Fruit fly (Drosophila melanogaster): ENCODE data around the gene Mp.
A peak's percentile ranks its signal among the peaks of the same experiment; 100 is the strongest.

Gene Mp

dm6 chr3L:7090764-7091163 lies 92.1 kb downstream of the Mp start (continued):
- peak; percentile 88 for TF ChIP-seq dmrt99B (tag; optimal IDR thresholded peaks at IDR 0.05)
- TF ChIP-seq az2 (GFP tag; optimal IDR thresholded peaks at IDR 0.05): peak; percentile 44
- peak; percentile 43; the same call in 1 of the 3 replicates for TF ChIP-seq C15 (GFP tag; IDR thresholded peaks at IDR 0.05)
- TF ChIP-seq vnd (GFP tag; IDR thresholded peaks at IDR 0.05; ENCODE audit: partially characterized antibody): no peak
- no peak for TF ChIP-seq GATAe (GFP tag; conservative IDR thresholded peaks at IDR 0.05)
- TF ChIP-seq dysf (GFP tag; IDR thresholded peaks at IDR 0.05): peak; percentile 86
- no peak for TF ChIP-seq cas (GFP tag; IDR thresholded peaks at IDR 0.05)
- no peak for TF ChIP-seq gt (GFP tag; IDR thresholded peaks at IDR 0.05)
- TF ChIP-seq CG31441 (GFP tag; IDR thresholded peaks at IDR 0.05): peak; percentile 81
- no peak for TF ChIP-seq lov (optimal IDR thresholded peaks at IDR 0.05)
- TF ChIP-seq lov (GFP tag; IDR thresholded peaks at IDR 0.05): 0 out of 3 replicates have a peak, but pooled peaks have one; percentile 29
- TF ChIP-seq CHES-1-like (GFP tag; optimal IDR thresholded peaks at IDR 0.05): no peak
- TF ChIP-seq CG6683 (GFP tag; optimal IDR thresholded peaks at IDR 0.05): peak; percentile 24
- peak; percentile 9 for TF ChIP-seq CG31365 (tag; optimal IDR thresholded peaks at IDR 0.05)
- TF ChIP-seq CG10147 (GFP tag; optimal IDR thresholded peaks at IDR 0.05): peak; percentile 62
- peak; percentile 57 for TF ChIP-seq esg (GFP tag; conservative IDR thresholded peaks at IDR 0.05)
- no peak for TF ChIP-seq Trl (optimal IDR thresholded peaks at IDR 0.05)
- TF ChIP-seq Trl (GFP tag; optimal IDR thresholded peaks at IDR 0.05): peak; percentile 50
- no peak for TF ChIP-seq insv (GFP tag; optimal IDR thresholded peaks at IDR 0.05)
- TF ChIP-seq Sry-δ (GFP tag; optimal IDR thresholded peaks at IDR 0.05): peak; percentile 19
- no peak for TF ChIP-seq bbx (GFP tag; IDR thresholded peaks at IDR 0.05; ENCODE audit: partially characterized antibody)
- peak; percentile 67 for TF ChIP-seq CG7372 (GFP tag; IDR thresholded peaks at IDR 0.05)
- peak; percentile 24 for TF ChIP-seq Deaf1 (tag; optimal IDR thresholded peaks at IDR 0.05)
- TF ChIP-seq lmd (GFP tag; IDR thresholded peaks at IDR 0.05): peak; percentile 78
- no peak for TF ChIP-seq pita (GFP tag; optimal IDR thresholded peaks at IDR 0.05)
- peak; percentile 67 for TF ChIP-seq Oli (tag; optimal IDR thresholded peaks at IDR 0.05)
- no peak for TF ChIP-seq zf30C (GFP tag; optimal IDR thresholded peaks at IDR 0.05)
- TF ChIP-seq CG16779 (GFP tag; IDR thresholded peaks at IDR 0.05): no peak
- peak; percentile 54 for TF ChIP-seq CG12391 (tag; optimal IDR thresholded peaks at IDR 0.05)
- TF ChIP-seq Side (GFP tag; optimal IDR thresholded peaks at IDR 0.05): peak; percentile 40
- peak; percentile 75; the same call in 2 of the 3 replicates for TF ChIP-seq CG34422 (GFP tag; IDR thresholded peaks at IDR 0.05)
- peak; percentile 60 for TF ChIP-seq CG30403 (GFP tag; optimal IDR thresholded peaks at IDR 0.05)
- peak; percentile 55; the same call in 1 of the 2 replicates for TF ChIP-seq CG32767 (GFP tag; IDR thresholded peaks at IDR 0.05)
- TF ChIP-seq croc (GFP tag; conservative IDR thresholded peaks at IDR 0.05): peak; percentile 55
- TF ChIP-seq Dip3 (GFP tag; optimal IDR thresholded peaks at IDR 0.05): no peak
- no peak for TF ChIP-seq CG10321 (GFP tag; IDR thresholded peaks at IDR 0.05)
- TF ChIP-seq ATbp (GFP tag; optimal IDR thresholded peaks at IDR 0.05): peak; percentile 41
- TF ChIP-seq TFAM (GFP tag; optimal IDR thresholded peaks at IDR 0.05): no peak
- no peak for TF ChIP-seq ash1 (GFP tag; optimal IDR thresholded peaks at IDR 0.05)
- TF ChIP-seq CG13424 (tag; optimal IDR thresholded peaks at IDR 0.05): peak; percentile 73
- peak; percentile 67 for TF ChIP-seq Blimp-1 (GFP tag; optimal IDR thresholded peaks at IDR 0.05)
- TF ChIP-seq tap (tag; optimal IDR thresholded peaks at IDR 0.05): peak; percentile 83
- TF ChIP-seq CG14441 (GFP tag; IDR thresholded peaks at IDR 0.05): peak; percentile 88
- TF ChIP-seq bowl (GFP tag; IDR thresholded peaks at IDR 0.05): no peak
- no peak for TF ChIP-seq dan (GFP tag; IDR thresholded peaks at IDR 0.05)
- peak; percentile 28 for TF ChIP-seq PHDP (tag; optimal IDR thresholded peaks at IDR 0.05)
- peak; percentile 21 for TF ChIP-seq CG4854 (GFP tag; optimal IDR thresholded peaks at IDR 0.05)
- TF ChIP-seq Xrp1 (GFP tag; IDR thresholded peaks at IDR 0.05): peak; percentile 76
- peak; percentile 71 for TF ChIP-seq CG12071 (GFP tag; optimal IDR thresholded peaks at IDR 0.05)
- TF ChIP-seq NfI (GFP tag; optimal IDR thresholded peaks at IDR 0.05): peak; percentile 34
- TF ChIP-seq repo (GFP tag; optimal IDR thresholded peaks at IDR 0.05): peak; percentile 41
- TF ChIP-seq Meics (GFP tag; optimal IDR thresholded peaks at IDR 0.05): peak; percentile 69
